Worm (Caenorhabditis elegans) whole organism, young adult: ENCODE measurements around the gene ints-13.

Source experiments
- Y53F4B.3 ChIP-seq: fragments of 200-800 bp; sonication (Bioruptor generic); IDR thresholded peaks from 2 replicates; pipeline ENCODE4 v1.3.6; 2022; ENCODE audit warnings: missing genetic modification reagents, missing genetic modification characterization, missing compliant biosample characterization
- Y67H2A.10 ChIP-seq: fragments of 200-800 bp; sonication (Bioruptor generic); conservative IDR thresholded peaks from 2 replicates; pipeline ENCODE4 v1.3.6; 2022; ENCODE audit warnings: missing genetic modification reagents, missing genetic modification characterization, missing compliant biosample characterization
- bed-2 ChIP-seq: fragments of 200-800 bp; sonication (Bioruptor generic); IDR thresholded peaks from 2 replicates; pipeline ENCODE4 v1.3.6; 2022; ENCODE audit warnings: missing genetic modification reagents, missing genetic modification characterization, missing compliant biosample characterization
- cebp-2 ChIP-seq: fragments of 200-800 bp; sonication (Bioruptor generic); IDR thresholded peaks from 2 replicates; pipeline ENCODE4 v1.3.6; 2022; ENCODE audit warnings: missing genetic modification characterization, missing compliant biosample characterization
- egl-44 ChIP-seq: fragments of 200-800 bp; sonication (Bioruptor generic); IDR thresholded peaks from 2 replicates; pipeline ENCODE4 v1.3.6; 2022; ENCODE audit warnings: missing genetic modification reagents, missing genetic modification characterization, missing compliant biosample characterization
- lin-35 ChIP-seq, 3 experiments: fragments of 150-350 bp in 2 of 3; sonication (generic microtip) in 1 of 3; optimal IDR thresholded peaks; 2 replicates each; lab custom pipeline; 2014 to 2018; ENCODE audit warnings: missing biosample characterization in 3 of 3, missing genetic modification characterization in 3 of 3, missing genetic modification reagents in 3 of 3
- mel-28 ChIP-seq: sonication (generic microtip); optimal IDR thresholded peaks from 2 replicates; lab custom pipeline; 2016; ENCODE audit warnings: borderline replicate concordance, mild to moderate bottlenecking, missing genetic modification characterization, missing compliant biosample characterization
- nhr-179 ChIP-seq: sonication (generic microtip); optimal IDR thresholded peaks from 2 replicates; lab custom pipeline; 2016; ENCODE audit warnings: mild to moderate bottlenecking, missing genetic modification characterization, missing compliant biosample characterization
- pha-4 ChIP-seq: fragments of 150-350 bp; sonication (generic microtip); optimal IDR thresholded peaks from 2 replicates; lab custom pipeline; 2014; ENCODE audit warnings: missing biosample characterization, missing genetic modification reagents, missing genetic modification characterization
- rpc-1 ChIP-seq, 2 experiments: fragments of 150-350 bp in 1 of 2; sonication (generic microtip) in 1 of 2; optimal IDR thresholded peaks; 2 replicates each; lab custom pipeline; 2014 to 2018; ENCODE audit warnings: missing biosample characterization in 1 of 2, missing genetic modification characterization in 1 of 2, missing genetic modification reagents in 1 of 2, missing genotype in 1 of 2
- sdz-38 ChIP-seq: sonication (generic microtip); optimal IDR thresholded peaks from 2 replicates; lab custom pipeline; 2016; ENCODE audit warnings: missing genotype, missing genetic modification characterization, missing compliant biosample characterization
- snpc-1.3 ChIP-seq: sonication (generic microtip); optimal IDR thresholded peaks from 2 replicates; lab custom pipeline; 2017; ENCODE audit warnings: missing genetic modification characterization, mild to moderate bottlenecking, missing compliant biosample characterization, antibody characterized with exemption, moderate library complexity, missing genotype, missing genetic modification reagents; ENCODE audit not compliant: insufficient read depth
- zim-3 ChIP-seq: sonication (generic microtip); optimal IDR thresholded peaks from 2 replicates; lab custom pipeline; 2017; ENCODE audit warnings: mild to moderate bottlenecking, missing genetic modification characterization, moderate library complexity, missing compliant biosample characterization

- TF ChIP-seq rpc-1 (optimal IDR thresholded peaks at IDR 0.05; lab: Kevin White, UChicago) (no peak), rpc-1 (tag; optimal IDR thresholded peaks at IDR 0.05; lab: Kevin White, UChicago) (no peak), cebp-2 (GFP tag; lab: Robert Waterston, UW) (no peak), snpc-1.3 (tag; lab: Kevin White, UChicago) (no peak), Y53F4B.3 (no peak), Y67H2A.10 (GFP tag; lab: Robert Waterston, UW) (no peak), lin-35 (GFP tag; optimal IDR thresholded peaks at IDR 0.05; lab: Kevin White, UChicago) (no peak), mel-28 (no peak), zim-3 (tag; lab: Kevin White, UChicago) (no peak), pha-4 (tag; lab: Kevin White, UChicago) (no peak), egl-44 (GFP tag; lab: Robert Waterston, UW) (no peak), nhr-179 (tag; lab: Kevin White, UChicago) (no peak), bed-2 (no peak), sdz-38 (tag; lab: Kevin White, UChicago) (no peak)
These were observed 26.7 kb downstream of the ints-13 start for ce11 chrIV:210591-210990.
